Worm (Caenorhabditis elegans) whole organism, young adult: Measurements from ENCODE around the gene manf-1.

Source experiments
- B0019.2 ChIP-seq: fragments of 200-800 bp; sonication (Bioruptor generic); conservative IDR thresholded peaks from 2 replicates; pipeline ENCODE4 v1.3.6; 2022; ENCODE audit warnings: missing genetic modification reagents, missing genetic modification characterization, missing compliant biosample characterization
- D2030.7 ChIP-seq: fragments of 200-800 bp; sonication (Bioruptor generic); IDR thresholded peaks from 2 replicates; pipeline ENCODE4 v1.3.6; 2022; ENCODE audit warnings: missing genetic modification reagents, missing genetic modification characterization, missing compliant biosample characterization
- F10E7.11 ChIP-seq: sonication (generic microtip); optimal IDR thresholded peaks from 2 replicates; lab custom pipeline; 2017; ENCODE audit warnings: mild to moderate bottlenecking, missing genetic modification characterization, moderate library complexity, missing compliant biosample characterization
- F23B12.7 ChIP-seq: sonication (generic microtip); optimal IDR thresholded peaks from 2 replicates; lab custom pipeline; 2017; ENCODE audit warnings: missing genetic modification characterization, mild to moderate bottlenecking, missing compliant biosample characterization, antibody characterized with exemption, moderate library complexity; ENCODE audit not compliant: insufficient read depth
- F33H1.4 ChIP-seq: fragments of 200-800 bp; sonication (Bioruptor generic); IDR thresholded peaks from 2 replicates; pipeline ENCODE4 v1.3.6; 2022; ENCODE audit warnings: missing genetic modification reagents, missing genetic modification characterization, missing compliant biosample characterization
- F49E8.2 ChIP-seq: sonication (generic microtip); optimal IDR thresholded peaks from 3 replicates; lab custom pipeline; 2017; ENCODE audit warnings: missing genetic modification characterization, mild to moderate bottlenecking, missing compliant biosample characterization, antibody characterized with exemption, moderate library complexity; ENCODE audit not compliant: insufficient read depth
- F52B5.7 ChIP-seq: sonication (generic microtip); optimal IDR thresholded peaks from 2 replicates; lab custom pipeline; 2016; ENCODE audit warnings: mild to moderate bottlenecking, missing genetic modification characterization, missing compliant biosample characterization
- K12H6.12 ChIP-seq: fragments of 200-800 bp; sonication (Bioruptor generic); optimal IDR thresholded peaks from 2 replicates; lab custom pipeline; 2018; ENCODE audit warnings: mild to moderate bottlenecking, missing genetic modification characterization, missing compliant biosample characterization
- Y53G8AR.9 ChIP-seq: fragments of 200-800 bp; sonication (Bioruptor generic); conservative IDR thresholded peaks from 2 replicates; pipeline ENCODE4 v1.3.6; 2022; ENCODE audit warnings: missing genetic modification reagents, missing genetic modification characterization, missing compliant biosample characterization
- Y67H2A.10 ChIP-seq: fragments of 200-800 bp; sonication (Bioruptor generic); conservative IDR thresholded peaks from 2 replicates; pipeline ENCODE4 v1.3.6; 2022; ENCODE audit warnings: missing genetic modification reagents, missing genetic modification characterization, missing compliant biosample characterization
- ama-1 ChIP-seq, 3 experiments: fragments of 150-350 bp in 1 of 3; sonication (generic microtip) in 2 of 3; optimal IDR thresholded peaks; 2 replicates each; lab custom pipeline; 2014 to 2018; ENCODE audit warnings: missing biosample characterization in 2 of 3, missing genetic modification characterization in 2 of 3, missing genetic modification reagents in 2 of 3
- aptf-2 ChIP-seq: fragments of 200-800 bp; sonication (Bioruptor generic); conservative IDR thresholded peaks from 2 replicates; pipeline ENCODE4 v1.3.6; 2022; ENCODE audit warnings: missing genetic modification reagents, missing genetic modification characterization, missing compliant biosample characterization
- cebp-1 ChIP-seq, 2 experiments: fragments of 200-800 bp in 1 of 2; sonication (Bioruptor generic) in 1 of 2; sonication (generic microtip) in 1 of 2; IDR thresholded peaks in 1 of 2; optimal IDR thresholded peaks in 1 of 2; 2 replicates each; pipeline versions ENCODE4 v1.3.6 to Lab custom; 2017 to 2022; ENCODE audit warnings: missing compliant biosample characterization in 2 of 2, missing genetic modification characterization in 2 of 2, mild to moderate bottlenecking in 1 of 2, missing genetic modification reagents in 1 of 2, moderate library complexity in 1 of 2
- ceh-27 ChIP-seq: fragments of 200-800 bp; sonication (Bioruptor generic); optimal IDR thresholded peaks from 2 replicates; lab custom pipeline; 2018; ENCODE audit warnings: mild to moderate bottlenecking, missing genetic modification characterization, moderate library complexity, missing compliant biosample characterization
- ceh-79 ChIP-seq: sonication (generic microtip); optimal IDR thresholded peaks from 2 replicates; lab custom pipeline; 2017; ENCODE audit warnings: mild to moderate bottlenecking, missing genetic modification characterization, missing compliant biosample characterization
- die-1 ChIP-seq: sonication (generic microtip); optimal IDR thresholded peaks from 2 replicates; lab custom pipeline; 2016; ENCODE audit warnings: missing genotype, mild to moderate bottlenecking, missing genetic modification characterization, missing compliant biosample characterization
- efl-1 ChIP-seq: fragments of 150-350 bp; optimal IDR thresholded peaks from 2 replicates; lab custom pipeline; 2014; ENCODE audit warnings: missing biosample characterization, missing genetic modification reagents, missing genetic modification characterization
- egrh-3 ChIP-seq: fragments of 200-800 bp; sonication (Bioruptor generic); IDR thresholded peaks from 2 replicates; pipeline ENCODE4 v1.3.6; 2022; ENCODE audit warnings: missing genetic modification reagents, missing genetic modification characterization, missing compliant biosample characterization
- him-1 ChIP-seq: sonication (generic microtip); optimal IDR thresholded peaks from 2 replicates; lab custom pipeline; 2016; ENCODE audit warnings: missing genotype, missing genetic modification reagents, missing genetic modification characterization, missing compliant biosample characterization
- hlh-26 ChIP-seq: fragments of 200-800 bp; sonication (Bioruptor generic); conservative IDR thresholded peaks from 2 replicates; pipeline ENCODE4 v1.3.6; 2022; ENCODE audit warnings: missing genetic modification reagents, missing genetic modification characterization, missing compliant biosample characterization
- hmg-1.2 ChIP-seq: fragments of 200-800 bp; sonication (Bioruptor generic); IDR thresholded peaks from 2 replicates; pipeline ENCODE4 v1.3.6; 2022; ENCODE audit warnings: missing genetic modification reagents, missing genetic modification characterization, missing compliant biosample characterization
- lag-1 ChIP-seq: fragments of 200-800 bp; sonication (Bioruptor generic); IDR thresholded peaks from 2 replicates; pipeline ENCODE4 v1.3.6; 2022; ENCODE audit warnings: missing genetic modification reagents, missing genetic modification characterization, missing compliant biosample characterization
- let-526 ChIP-seq: fragments of 200-800 bp; sonication (Bioruptor generic); IDR thresholded peaks from 2 replicates; pipeline ENCODE4 v1.3.6; 2022; ENCODE audit warnings: missing genetic modification reagents, missing genetic modification characterization, missing compliant biosample characterization
- let-607 ChIP-seq, 2 experiments: fragments of 200-800 bp in 1 of 2; sonication (Bioruptor generic) in 1 of 2; sonication (generic microtip) in 1 of 2; optimal IDR thresholded peaks; 2 replicates each; lab custom pipeline; 2016 to 2018; ENCODE audit warnings: mild to moderate bottlenecking in 2 of 2, missing compliant biosample characterization in 2 of 2, missing genetic modification characterization in 2 of 2, moderate library complexity in 2 of 2, missing genotype in 1 of 2
- lsl-1 ChIP-seq: fragments of 200-800 bp; sonication (Bioruptor generic); optimal IDR thresholded peaks from 2 replicates; lab custom pipeline; 2018; ENCODE audit warnings: mild to moderate bottlenecking, missing genetic modification characterization, moderate library complexity, missing compliant biosample characterization
- madf-6 ChIP-seq: fragments of 200-800 bp; sonication (Bioruptor generic); IDR thresholded peaks from 2 replicates; pipeline ENCODE4 v1.3.6; 2022; ENCODE audit warnings: missing genetic modification reagents, missing genetic modification characterization, missing compliant biosample characterization
- madf-8 ChIP-seq: fragments of 200-800 bp; sonication (Bioruptor generic); conservative IDR thresholded peaks from 2 replicates; pipeline ENCODE4 v1.3.6; 2022; ENCODE audit warnings: missing genetic modification reagents, missing genetic modification characterization, missing compliant biosample characterization
- mxl-1 ChIP-seq: sonication (generic microtip); optimal IDR thresholded peaks from 2 replicates; lab custom pipeline; 2016; ENCODE audit warnings: missing genetic modification characterization, missing compliant biosample characterization
- nhr-80 ChIP-seq: sonication (generic microtip); optimal IDR thresholded peaks from 2 replicates; lab custom pipeline; 2016; ENCODE audit warnings: missing genetic modification characterization, missing compliant biosample characterization
- pha-4 ChIP-seq: fragments of 150-350 bp; sonication (generic microtip); optimal IDR thresholded peaks from 2 replicates; lab custom pipeline; 2014; ENCODE audit warnings: missing biosample characterization, missing genetic modification reagents, missing genetic modification characterization
- repo-1 ChIP-seq: sonication (generic microtip); optimal IDR thresholded peaks from 2 replicates; lab custom pipeline; 2017; ENCODE audit warnings: mild to moderate bottlenecking, missing genetic modification characterization, missing compliant biosample characterization
- sea-2 ChIP-seq: fragments of 200-800 bp; sonication (Bioruptor generic); IDR thresholded peaks from 2 replicates; pipeline ENCODE4 v1.3.6; 2022; ENCODE audit warnings: missing genetic modification characterization, missing compliant biosample characterization
- somi-1 ChIP-seq: fragments of 200-800 bp; sonication (Bioruptor generic); optimal IDR thresholded peaks from 2 replicates; lab custom pipeline; 2018; ENCODE audit warnings: mild to moderate bottlenecking, missing genetic modification characterization, missing compliant biosample characterization
- tlf-1 ChIP-seq: fragments of 200-800 bp; sonication (Bioruptor generic); optimal IDR thresholded peaks from 2 replicates; lab custom pipeline; 2018; ENCODE audit warnings: mild to moderate bottlenecking, missing genetic modification characterization, missing compliant biosample characterization
- xnd-1 ChIP-seq: sonication (generic microtip); optimal IDR thresholded peaks from 2 replicates; lab custom pipeline; 2016; ENCODE audit warnings: missing genotype, missing genetic modification reagents, missing genetic modification characterization, missing compliant biosample characterization
- ztf-26 ChIP-seq: sonication (generic microtip); optimal IDR thresholded peaks from 2 replicates; lab custom pipeline; 2017; ENCODE audit warnings: missing genetic modification characterization, missing compliant biosample characterization
- ztf-28 ChIP-seq: fragments of 200-800 bp; sonication (Bioruptor generic); IDR thresholded peaks from 2 replicates; pipeline ENCODE4 v1.3.6; 2022; ENCODE audit warnings: missing genetic modification reagents, missing genetic modification characterization, missing compliant biosample characterization

The manf-1 gene

DNA sequence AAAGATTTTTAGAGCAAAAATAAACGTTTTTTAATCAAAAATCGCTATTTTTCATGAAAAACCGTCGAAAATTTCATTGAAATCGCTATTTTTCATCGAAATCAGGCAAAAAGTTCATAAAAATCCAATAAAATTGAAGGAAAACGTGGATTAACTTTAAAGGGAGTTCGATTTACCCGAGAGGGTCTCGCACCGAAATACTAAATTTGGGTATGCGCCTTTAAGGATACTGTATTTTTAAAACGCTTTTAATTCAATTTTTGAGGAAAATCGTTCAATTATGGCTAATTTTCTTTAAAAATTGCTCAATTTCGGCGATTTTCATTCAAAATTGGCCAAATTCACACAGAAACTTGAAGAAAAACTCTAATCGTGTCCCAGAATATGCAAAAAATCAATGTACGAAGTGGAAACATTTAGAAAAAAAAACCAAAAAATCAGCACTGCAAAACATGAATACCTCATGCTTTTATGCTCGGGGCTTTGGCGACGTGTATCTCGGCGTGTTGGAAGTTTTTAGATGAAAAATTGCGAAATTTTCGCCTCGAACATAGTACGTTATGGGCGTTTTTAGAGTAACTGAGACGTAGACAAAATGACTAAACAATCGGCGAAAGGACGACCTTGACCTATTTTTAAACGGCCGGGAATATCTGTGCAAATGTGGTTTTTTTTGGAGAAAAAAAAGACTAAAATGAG is 35.3 kb downstream of the manf-1 start:
- TF ChIP-seq Y53G8AR.9 (GFP tag; lab: Robert Waterston, UW) (no peak), K12H6.12 (tag; lab: Kevin White, UChicago) (no peak), ama-1 (optimal IDR thresholded peaks at IDR 0.05; lab: Kevin White, UChicago) (no peak), ama-1 (GFP tag; optimal IDR thresholded peaks at IDR 0.05; lab: Kevin White, UChicago) (no peak), cebp-1 (GFP tag; IDR thresholded peaks at IDR 0.05; lab: Robert Waterston, UW) (no peak), cebp-1 (tag; optimal IDR thresholded peaks at IDR 0.05; lab: Kevin White, UChicago) (peak; percentile 83), tlf-1 (GFP tag; lab: Kevin White, UChicago) (no peak), F10E7.11 (tag; lab: Kevin White, UChicago) (no peak), efl-1 (GFP tag; lab: Kevin White, UChicago) (peak; percentile 3), F52B5.7 (tag; lab: Kevin White, UChicago) (no peak), him-1 (tag; lab: Kevin White, UChicago) (no peak), let-526 (no peak), pha-4 (tag; lab: Kevin White, UChicago) (no peak), mxl-1 (no peak), F49E8.2 (tag; lab: Kevin White, UChicago) (peak; percentile 28), F23B12.7 (tag; lab: Kevin White, UChicago) (no peak), egrh-3 (GFP tag; lab: Robert Waterston, UW) (no peak), hlh-26 (GFP tag; lab: Robert Waterston, UW) (no peak), repo-1 (tag; lab: Kevin White, UChicago) (no peak), ceh-79 (tag; lab: Kevin White, UChicago) (no peak), sea-2 (GFP tag; lab: Robert Waterston, UW) (no peak), F33H1.4 (GFP tag; lab: Robert Waterston, UW) (peak; percentile 87), ztf-26 (no peak), madf-8 (GFP tag; lab: Robert Waterston, UW) (no peak), B0019.2 (GFP tag; lab: Robert Waterston, UW) (no peak), lsl-1 (GFP tag; lab: Kevin White, UChicago) (peak; percentile 77), madf-6 (GFP tag; lab: Robert Waterston, UW) (peak; percentile 72), hmg-1.2 (no peak), somi-1 (GFP tag; lab: Kevin White, UChicago) (no peak), die-1 (no peak), let-607 (tag; optimal IDR thresholded peaks at IDR 0.05; lab: Kevin White, UChicago) (peak; percentile 83 to 84), xnd-1 (tag; lab: Kevin White, UChicago) (peak; percentile 40), lag-1 (GFP tag; lab: Robert Waterston, UW) (no peak), ztf-28 (0 out of 2 replicates have a peak, but pooled peaks have one; percentile 33), aptf-2 (no peak), D2030.7 (peak; percentile 56), Y67H2A.10 (GFP tag; lab: Robert Waterston, UW) (no peak), ceh-27 (GFP tag; lab: Kevin White, UChicago) (no peak)
- TF ChIP-seq, all 124 proteins: peak for 10

DNA sequence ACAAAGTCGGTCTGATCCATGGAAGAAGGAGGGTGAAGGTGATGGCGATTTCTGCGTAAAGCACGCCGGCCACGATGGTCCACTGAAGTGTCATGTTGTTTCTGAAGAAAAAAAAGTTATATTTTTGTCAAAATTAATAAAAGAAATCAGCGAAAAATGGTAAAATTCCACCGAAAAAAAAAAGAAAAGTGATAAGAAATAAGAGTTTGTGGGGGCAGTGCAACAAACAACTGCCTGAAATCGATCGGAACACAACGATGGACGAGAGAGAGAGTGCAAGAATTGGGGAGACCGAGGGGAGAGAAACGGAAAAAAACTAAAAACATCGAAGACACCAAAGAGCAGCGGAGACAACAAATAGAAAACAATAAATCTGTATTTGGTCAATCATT is 35.8 kb downstream of the manf-1 start, which contains the start of gene Y54G2A.18:
Y54G2A.18 (minus strand) TSS at position 101 of the 392 bp plus-strand sequence.
- peak; percentile 22 for TF ChIP-seq nhr-80
- no peak for TF ChIP-seq cebp-1 (GFP tag; IDR thresholded peaks at IDR 0.05; lab: Robert Waterston, UW)
- no peak for TF ChIP-seq cebp-1 (tag; optimal IDR thresholded peaks at IDR 0.05; lab: Kevin White, UChicago)
